Worm (Caenorhabditis elegans): ENCODE results near the gene nphp-1.

DNA sequence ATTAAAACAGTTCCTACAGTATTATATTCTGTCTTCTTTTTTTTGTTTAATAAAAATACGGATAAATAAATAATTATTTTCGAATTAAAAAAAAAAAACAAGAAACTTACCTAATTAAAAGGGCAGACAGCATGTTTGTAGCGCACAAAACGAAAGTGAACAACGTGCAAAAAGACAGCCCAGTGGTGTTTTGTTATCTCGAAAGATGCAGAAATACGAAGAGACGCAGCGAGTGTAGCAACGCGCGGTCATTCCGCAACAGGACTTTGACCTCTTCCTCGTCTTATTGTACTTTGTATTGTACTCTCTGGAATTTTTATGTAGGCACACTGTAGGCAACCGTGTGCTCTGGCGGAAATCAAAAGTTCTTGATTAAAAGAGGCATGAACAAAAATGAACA lies 41.6 kb upstream of the nphp-1 start, which contains the start of gene gbh-1:
- TF ChIP-seq aly-1 (tag; optimal IDR thresholded peaks at IDR 0.05) (no peak), tra-4 (tag; optimal IDR thresholded peaks at IDR 0.05) (no peak), ama-1 (optimal IDR thresholded peaks at IDR 0.05) (no peak), flt-1 (GFP tag; IDR thresholded peaks at IDR 0.05) (no peak), sea-1 (GFP tag; conservative IDR thresholded peaks at IDR 0.05) (no peak), B0310.2 (tag; optimal IDR thresholded peaks at IDR 0.05) (no peak), ceh-36 (tag; optimal IDR thresholded peaks at IDR 0.05) (no peak), hmg-4 (GFP tag; optimal IDR thresholded peaks at IDR 0.05) (no peak), tbx-37 (GFP tag; conservative IDR thresholded peaks at IDR 0.05) (no peak), scrt-1 (GFP tag; IDR thresholded peaks at IDR 0.05) (no peak), hnd-1 (tag; optimal IDR thresholded peaks at IDR 0.05) (no peak)
